Worm (Caenorhabditis elegans) whole organism, midembryonic: ENCODE results near the gene yif-1.

ENCODE experiments used
- cog-1 ChIP-seq: sonication (generic microtip); optimal IDR thresholded peaks from 2 replicates; lab custom pipeline; 2016; ENCODE audit warnings: missing genetic modification characterization, missing compliant biosample characterization
- med-1 ChIP-seq: sonication (generic microtip); optimal IDR thresholded peaks from 2 replicates; lab custom pipeline; 2017; ENCODE audit warnings: missing genetic modification characterization, mild to moderate bottlenecking, missing compliant biosample characterization, antibody characterized with exemption, missing genetic modification reagents; ENCODE audit not compliant: insufficient read depth
- ref-1 ChIP-seq: fragments of 200-800 bp; sonication (Bioruptor generic); conservative IDR thresholded peaks from 2 replicates; pipeline ENCODE4 v1.3.6; 2022; ENCODE audit warnings: missing genetic modification reagents, missing genetic modification characterization, missing compliant biosample characterization
- tab-1 ChIP-seq: fragments of 200-800 bp; sonication (Bioruptor generic); IDR thresholded peaks from 2 replicates; pipeline ENCODE4 v1.3.6; 2022; ENCODE audit warnings: missing genetic modification characterization, missing compliant biosample characterization
- ztf-29 ChIP-seq: fragments of 200-800 bp; sonication (Bioruptor generic); IDR thresholded peaks from 2 replicates; pipeline ENCODE4 v1.3.6; 2022; ENCODE audit warnings: missing genetic modification reagents, missing genetic modification characterization, missing compliant biosample characterization

ce11 chrV:10039837-10040236 is 14.9 kb downstream of the yif-1 start:
- TF ChIP-seq med-1 (GFP tag; lab: Kevin White, UChicago), result no peak
- 0 out of 2 replicates have a peak, but pooled peaks have one; percentile 52 for TF ChIP-seq tab-1
- TF ChIP-seq ztf-29 (GFP tag; lab: Robert Waterston, UW), result no peak
- peak; percentile 29 for TF ChIP-seq cog-1 (tag; lab: Kevin White, UChicago)
- TF ChIP-seq ref-1 (GFP tag; lab: Robert Waterston, UW), result no peak
